In genomic region chrX:2647472-2647883, dm6 we compare ENCODE assay signal across 1 fruit fly cellular context.
TF ChIP-seq lines count a peak whose summit lies in the region.

No protein-coding gene starts in this region.

TF ChIP-seq in whole organism, embryonic, 481 proteins besides CTCF, POLR2A, EP300 and RAD21 (continued from another document):
- TF ChIP-seq CG8478 (optimal IDR thresholded peaks at IDR 0.05; lab: Kevin White, UChicago) (no peak), repo (GFP tag; optimal IDR thresholded peaks at IDR 0.05; lab: Kevin White, UChicago) (peak; percentile 48), HLH54F (GFP tag; optimal IDR thresholded peaks at IDR 0.05; lab: Kevin White, UChicago) (peak; percentile 60), CG32767 (GFP tag; IDR thresholded peaks at IDR 0.05; lab: Robert Waterston, UW) (peak; percentile 56), CG7786 (GFP tag; optimal IDR thresholded peaks at IDR 0.05; lab: Kevin White, UChicago) (peak; percentile 50), Sry-β (GFP tag; optimal IDR thresholded peaks at IDR 0.05; lab: Kevin White, UChicago) (no peak), Sox102F (GFP tag; optimal IDR thresholded peaks at IDR 0.05; lab: Kevin White, UChicago) (peak; percentile 72), E2f2 (GFP tag; IDR thresholded peaks at IDR 0.05; lab: Robert Waterston, UW) (peak; percentile 43; the same call in 1 of the 2 replicates), Ptx1 (GFP tag; IDR thresholded peaks at IDR 0.05; lab: Robert Waterston, UW) (peak; percentile 68), Lim3 (GFP tag; IDR thresholded peaks at IDR 0.05; lab: Robert Waterston, UW) (no peak), gfzf (GFP tag; optimal IDR thresholded peaks at IDR 0.05; lab: Kevin White, UChicago) (no peak), en (GFP tag; optimal IDR thresholded peaks at IDR 0.05; lab: Kevin White, UChicago) (peak; percentile 34), Sox100B (GFP tag; optimal IDR thresholded peaks at IDR 0.05; lab: Kevin White, UChicago) (peak; percentile 54), CG31365 (tag; optimal IDR thresholded peaks at IDR 0.05; lab: Kevin White, UChicago) (peak; percentile 24), CG2712 (tag; optimal IDR thresholded peaks at IDR 0.05; lab: Kevin White, UChicago) (peak; percentile 57), CG11723 (GFP tag; optimal IDR thresholded peaks at IDR 0.05; lab: Kevin White, UChicago) (peak; percentile 33), esg (GFP tag; conservative IDR thresholded peaks at IDR 0.05; lab: Robert Waterston, UW) (peak; percentile 47), Camta (GFP tag; optimal IDR thresholded peaks at IDR 0.05; lab: Kevin White, UChicago) (peak; percentile 31), ase (GFP tag; IDR thresholded peaks at IDR 0.05; lab: Robert Waterston, UW) (peak; percentile 58), Antp (GFP tag; optimal IDR thresholded peaks at IDR 0.05; lab: Kevin White, UChicago) (peak; percentile 63), stc (GFP tag; IDR thresholded peaks at IDR 0.05; lab: Robert Waterston, UW) (no peak; the same call in 1 of the 2 replicates), jumu (GFP tag; optimal IDR thresholded peaks at IDR 0.05; lab: Kevin White, UChicago) (peak; percentile 49), pb (GFP tag; optimal IDR thresholded peaks at IDR 0.05; lab: Kevin White, UChicago) (peak; percentile 45), Drgx (GFP tag; IDR thresholded peaks at IDR 0.05; lab: Robert Waterston, UW) (peak; percentile 89), CG9876 (GFP tag; optimal IDR thresholded peaks at IDR 0.05; lab: Kevin White, UChicago) (peak; percentile 39), hbn (GFP tag; IDR thresholded peaks at IDR 0.05; lab: Robert Waterston, UW; ENCODE audit: partially characterized antibody) (no peak), Kr (GFP tag; optimal IDR thresholded peaks at IDR 0.05; lab: Kevin White, UChicago) (no peak), fu2 (GFP tag; optimal IDR thresholded peaks at IDR 0.05; lab: Kevin White, UChicago) (no peak), sim (GFP tag; IDR thresholded peaks at IDR 0.05; lab: Robert Waterston, UW) (0 out of 2 replicates have a peak, but pooled peaks have one; percentile 30), cas (GFP tag; IDR thresholded peaks at IDR 0.05; lab: Robert Waterston, UW) (no peak), CG30020 (tag; optimal IDR thresholded peaks at IDR 0.05; lab: Kevin White, UChicago) (no peak), ftz-f1 (GFP tag; optimal IDR thresholded peaks at IDR 0.05; lab: Kevin White, UChicago) (no peak), CG14667 (GFP tag; IDR thresholded peaks at IDR 0.05; lab: Robert Waterston, UW) (no peak), CG13287 (GFP tag; IDR thresholded peaks at IDR 0.05; lab: Robert Waterston, UW; ENCODE audit: partially characterized antibody) (no peak), nmo (GFP tag; optimal IDR thresholded peaks at IDR 0.05; lab: Kevin White, UChicago) (peak; percentile 63), MBD-R2 (GFP tag; IDR thresholded peaks at IDR 0.05; lab: Robert Waterston, UW) (no peak), eve (GFP tag; optimal IDR thresholded peaks at IDR 0.05; lab: Kevin White, UChicago) (peak in 1 of 2 experiments; percentile 75), CG5245 (GFP tag; optimal IDR thresholded peaks at IDR 0.05; lab: Kevin White, UChicago) (no peak), bcd (GFP tag; optimal IDR thresholded peaks at IDR 0.05; lab: Kevin White, UChicago) (peak; percentile 62), Tbp (GFP tag; optimal IDR thresholded peaks at IDR 0.05; lab: Kevin White, UChicago) (no peak), fd96Cb (tag; optimal IDR thresholded peaks at IDR 0.05; lab: Kevin White, UChicago) (peak; percentile 62), prd (optimal IDR thresholded peaks at IDR 0.05; lab: Kevin White, UChicago) (no peak), prd (GFP tag; IDR thresholded peaks at IDR 0.05; lab: Robert Waterston, UW) (peak; percentile 64), E2f1 (GFP tag; IDR thresholded peaks at IDR 0.05; lab: Robert Waterston, UW) (peak; percentile 55), sob (GFP tag; IDR thresholded peaks at IDR 0.05; lab: Robert Waterston, UW) (peak; percentile 63; the same call in 1 of the 2 replicates), ERR (GFP tag; optimal IDR thresholded peaks at IDR 0.05; lab: Kevin White, UChicago) (no peak), sna (GFP tag; IDR thresholded peaks at IDR 0.05; lab: Robert Waterston, UW; ENCODE audit: partially characterized antibody) (no peak), GATAe (GFP tag; conservative IDR thresholded peaks at IDR 0.05; lab: Robert Waterston, UW) (no peak), CG15601 (tag; optimal IDR thresholded peaks at IDR 0.05; lab: Kevin White, UChicago) (peak; percentile 33), stwl (tag; optimal IDR thresholded peaks at IDR 0.05; lab: Kevin White, UChicago) (no peak), crc (GFP tag; optimal IDR thresholded peaks at IDR 0.05; lab: Kevin White, UChicago) (peak; percentile 16), nom (GFP tag; optimal IDR thresholded peaks at IDR 0.05; lab: Kevin White, UChicago) (peak; percentile 88), CG1602 (GFP tag; optimal IDR thresholded peaks at IDR 0.05; lab: Kevin White, UChicago) (peak; percentile 43), CG13296 (GFP tag; optimal IDR thresholded peaks at IDR 0.05; lab: Kevin White, UChicago) (peak; percentile 68), kah (GFP tag; optimal IDR thresholded peaks at IDR 0.05; lab: Kevin White, UChicago) (peak; percentile 30), schlank (tag; optimal IDR thresholded peaks at IDR 0.05; lab: Kevin White, UChicago) (peak; percentile 27), Nf-YA (GFP tag; IDR thresholded peaks at IDR 0.05; lab: Robert Waterston, UW) (no peak), CG15514 (GFP tag; optimal IDR thresholded peaks at IDR 0.05; lab: Kevin White, UChicago) (peak; percentile 40), D19B (GFP tag; optimal IDR thresholded peaks at IDR 0.05; lab: Kevin White, UChicago) (no peak), CG14441 (GFP tag; IDR thresholded peaks at IDR 0.05; lab: Robert Waterston, UW) (peak; percentile 51), CG18476 (GFP tag; optimal IDR thresholded peaks at IDR 0.05; lab: Kevin White, UChicago) (peak; percentile 28), CG18764 (GFP tag; optimal IDR thresholded peaks at IDR 0.05; lab: Kevin White, UChicago) (peak; percentile 37), D (optimal IDR thresholded peaks at IDR 0.05; lab: Kevin White, UChicago) (no peak), D (GFP tag; optimal IDR thresholded peaks at IDR 0.05; lab: Kevin White, UChicago) (peak; percentile 34), CG31224 (GFP tag; IDR thresholded peaks at IDR 0.05; lab: Robert Waterston, UW) (0 out of 2 replicates have a peak, but pooled peaks have one; percentile 10), CG12071 (GFP tag; optimal IDR thresholded peaks at IDR 0.05; lab: Kevin White, UChicago) (no peak), Fer2 (tag; optimal IDR thresholded peaks at IDR 0.05; lab: Kevin White, UChicago) (peak; percentile 27), vfl (GFP tag; optimal IDR thresholded peaks at IDR 0.05; lab: Kevin White, UChicago) (peak; percentile 33), CG7372 (GFP tag; IDR thresholded peaks at IDR 0.05; lab: Robert Waterston, UW) (0 out of 2 replicates have a peak, but pooled peaks have one; percentile 33), CG18011 (GFP tag; optimal IDR thresholded peaks at IDR 0.05; lab: Kevin White, UChicago) (peak; percentile 1), Dfd (GFP tag; optimal IDR thresholded peaks at IDR 0.05; lab: Kevin White, UChicago) (no peak), CG13894 (tag; optimal IDR thresholded peaks at IDR 0.05; lab: Kevin White, UChicago) (peak; percentile 24), CG16863 (GFP tag; optimal IDR thresholded peaks at IDR 0.05; lab: Kevin White, UChicago) (peak; percentile 74), CG7357 (GFP tag; IDR thresholded peaks at IDR 0.05; lab: Robert Waterston, UW) (no peak), CG6791 (GFP tag; IDR thresholded peaks at IDR 0.05; lab: Robert Waterston, UW; ENCODE audit: partially characterized antibody) (no peak), hb (GFP tag; IDR thresholded peaks at IDR 0.05; lab: Robert Waterston, UW; ENCODE audit: partially characterized antibody) (no peak), knrl (GFP tag; IDR thresholded peaks at IDR 0.05; lab: Robert Waterston, UW; ENCODE audit: partially characterized antibody) (no peak), abd-A (tag; optimal IDR thresholded peaks at IDR 0.05; lab: Kevin White, UChicago) (no peak), gro (GFP tag; optimal IDR thresholded peaks at IDR 0.05; lab: Kevin White, UChicago) (peak; percentile 50), CG8765 (GFP tag; IDR thresholded peaks at IDR 0.05; lab: Robert Waterston, UW) (no peak), mam (GFP tag; optimal IDR thresholded peaks at IDR 0.05; lab: Kevin White, UChicago) (peak; percentile 51), otp (GFP tag; IDR thresholded peaks at IDR 0.05; lab: Robert Waterston, UW) (0 out of 3 replicates have a peak, but pooled peaks have one; percentile 53), jing (GFP tag; optimal IDR thresholded peaks at IDR 0.05; lab: Kevin White, UChicago) (peak; percentile 25), CG11695 (GFP tag; IDR thresholded peaks at IDR 0.05; lab: Robert Waterston, UW) (peak; percentile 43; the same call in 2 of the 3 replicates), Poxn (GFP tag; IDR thresholded peaks at IDR 0.05; lab: Robert Waterston, UW) (no peak), CG31388 (GFP tag; optimal IDR thresholded peaks at IDR 0.05; lab: Kevin White, UChicago) (no peak), sens (GFP tag; lab: Kevin White, UChicago) (peak; percentile 94), CG3995 (GFP tag; optimal IDR thresholded peaks at IDR 0.05; lab: Kevin White, UChicago) (no peak), btn (GFP tag; optimal IDR thresholded peaks at IDR 0.05; lab: Kevin White, UChicago) (peak; percentile 20), fd64A (GFP tag; optimal IDR thresholded peaks at IDR 0.05; lab: Kevin White, UChicago) (no peak), Aef1 (GFP tag; IDR thresholded peaks at IDR 0.05; lab: Robert Waterston, UW) (peak; percentile 54; the same call in 2 of the 3 replicates), so (GFP tag; IDR thresholded peaks at IDR 0.05; lab: Robert Waterston, UW) (0 out of 3 replicates have a peak, but pooled peaks have one; percentile 32), croc (GFP tag; conservative IDR thresholded peaks at IDR 0.05; lab: Robert Waterston, UW) (peak; percentile 34; the same call in 1 of the 3 replicates), CG3847 (GFP tag; IDR thresholded peaks at IDR 0.05; lab: Robert Waterston, UW) (no peak; the same call in 1 of the 2 replicates), ranshi (GFP tag; IDR thresholded peaks at IDR 0.05; lab: Robert Waterston, UW) (0 out of 2 replicates have a peak, but pooled peaks have one; percentile 10), Neu2 (GFP tag; optimal IDR thresholded peaks at IDR 0.05; lab: Kevin White, UChicago; ENCODE audit: borderline replicate concordance) (no peak), Lpt (GFP tag; optimal IDR thresholded peaks at IDR 0.05; lab: Kevin White, UChicago) (no peak), Stat92E (GFP tag; optimal IDR thresholded peaks at IDR 0.05; lab: Kevin White, UChicago) (no peak), Usf (GFP tag; optimal IDR thresholded peaks at IDR 0.05; lab: Kevin White, UChicago) (no peak), CG9727 (GFP tag; optimal IDR thresholded peaks at IDR 0.05; lab: Kevin White, UChicago) (peak; percentile 22), lab (GFP tag; optimal IDR thresholded peaks at IDR 0.05; lab: Kevin White, UChicago) (peak; percentile 75), NfI (GFP tag; optimal IDR thresholded peaks at IDR 0.05; lab: Kevin White, UChicago) (peak; percentile 57), CG11560 (tag; IDR thresholded peaks at IDR 0.05; lab: Robert Waterston, UW) (no peak), chm (GFP tag; IDR thresholded peaks at IDR 0.05; lab: Robert Waterston, UW) (peak; percentile 58), gce (GFP tag; IDR thresholded peaks at IDR 0.05; lab: Robert Waterston, UW) (no peak), CG12744 (GFP tag; optimal IDR thresholded peaks at IDR 0.05; lab: Kevin White, UChicago) (peak; percentile 38), hth (optimal IDR thresholded peaks at IDR 0.05; lab: Kevin White, UChicago) (no peak), slbo (GFP tag; IDR thresholded peaks at IDR 0.05; lab: Robert Waterston, UW) (peak; percentile 56), CG7271 (tag; optimal IDR thresholded peaks at IDR 0.05; lab: Kevin White, UChicago) (no peak), mld (GFP tag; IDR thresholded peaks at IDR 0.05; lab: Robert Waterston, UW; ENCODE audit: partially characterized antibody) (no peak), gem (tag; optimal IDR thresholded peaks at IDR 0.05; lab: Kevin White, UChicago) (peak; percentile 81), wek (GFP tag; optimal IDR thresholded peaks at IDR 0.05; lab: Kevin White, UChicago) (peak; percentile 7), slou (GFP tag; optimal IDR thresholded peaks at IDR 0.05; lab: Kevin White, UChicago) (peak; percentile 11), Hmr (GFP tag; optimal IDR thresholded peaks at IDR 0.05; lab: Kevin White, UChicago) (peak; percentile 22), pum (GFP tag; optimal IDR thresholded peaks at IDR 0.05; lab: Kevin White, UChicago) (peak; percentile 50), H2.0 (GFP tag; IDR thresholded peaks at IDR 0.05; lab: Robert Waterston, UW) (0 out of 2 replicates have a peak, but pooled peaks have one; percentile 22), Gug (GFP tag; IDR thresholded peaks at IDR 0.05; lab: Robert Waterston, UW) (no peak), YL-1 (GFP tag; optimal IDR thresholded peaks at IDR 0.05; lab: Kevin White, UChicago) (no peak), CG15011 (GFP tag; optimal IDR thresholded peaks at IDR 0.05; lab: Kevin White, UChicago) (peak; percentile 6), dysf (GFP tag; IDR thresholded peaks at IDR 0.05; lab: Robert Waterston, UW) (peak; percentile 72), CG2120 (GFP tag; optimal IDR thresholded peaks at IDR 0.05; lab: Kevin White, UChicago) (peak; percentile 71), run (tag; optimal IDR thresholded peaks at IDR 0.05; lab: Kevin White, UChicago) (peak; percentile 53), Jarid2 (GFP tag; optimal IDR thresholded peaks at IDR 0.05; lab: Kevin White, UChicago) (no peak), CG12769 (tag; optimal IDR thresholded peaks at IDR 0.05; lab: Kevin White, UChicago) (peak; percentile 83), MESR4 (GFP tag; optimal IDR thresholded peaks at IDR 0.05; lab: Kevin White, UChicago) (no peak), gcm2 (GFP tag; optimal IDR thresholded peaks at IDR 0.05; lab: Kevin White, UChicago) (no peak), her (GFP tag; optimal IDR thresholded peaks at IDR 0.05; lab: Kevin White, UChicago) (peak; percentile 42)
